Worm (Caenorhabditis elegans): ENCODE results near the gene F40H3.1.

- TF ChIP-seq lin-39 (tag; optimal IDR thresholded peaks at IDR 0.05) (no peak), ztf-11 (tag; optimal IDR thresholded peaks at IDR 0.05) (no peak), ama-1 (optimal IDR thresholded peaks at IDR 0.05) (no peak), nhr-76 (tag; optimal IDR thresholded peaks at IDR 0.05) (no peak), mdl-1 (tag; optimal IDR thresholded peaks at IDR 0.05) (no peak), tbx-2 (tag; optimal IDR thresholded peaks at IDR 0.05) (no peak), nhr-11 (tag; optimal IDR thresholded peaks at IDR 0.05) (no peak), nhr-12 (tag; optimal IDR thresholded peaks at IDR 0.05) (no peak), nhr-77 (tag; optimal IDR thresholded peaks at IDR 0.05) (no peak), ceh-16 (tag; optimal IDR thresholded peaks at IDR 0.05) (no peak), elt-3 (tag; optimal IDR thresholded peaks at IDR 0.05) (no peak)
These were observed 40.1 kb upstream of the F40H3.1 start for ce11 chrII:6139484-6139883.
